Worm (Caenorhabditis elegans) whole organism, dauer: ENCODE results near the gene vps-45.

Source experiments
- unc-62 ChIP-seq: sonication (generic microtip); optimal IDR thresholded peaks from 2 replicates; lab custom pipeline; 2017; ENCODE audit warnings: missing biosample characterization, missing genetic modification reagents, missing genetic modification characterization

Gene vps-45

ce11 chrX:932874-933273 lies 41.8 kb downstream of the vps-45 start:
- no peak for TF ChIP-seq unc-62 (GFP tag; lab: Kevin White, UChicago)

ce11 chrX:927632-928031 lies 47.0 kb downstream of the vps-45 start:
- TF ChIP-seq unc-62 (GFP tag; lab: Kevin White, UChicago): no peak

ce11 chrX:926125-926524 lies 48.5 kb downstream of the vps-45 start:
- TF ChIP-seq unc-62 (GFP tag; lab: Kevin White, UChicago): no peak

- no peak for TF ChIP-seq unc-62 (GFP tag; lab: Kevin White, UChicago)
Measured at ce11 chrX:924495-925008, 50.1 kb downstream of the vps-45 start, which contains the start of the genes pifk-1 and tbc-11. TSS of gene pifk-1 (minus strand) at chrX:924511. TSS of gene tbc-11 (plus strand) at chrX:924958.
